Fruit fly (Drosophila melanogaster): ENCODE results near the gene Polr1C.

The Polr1C gene

dm6 chr2L:5004677-5005463 is 36.1 kb downstream of the Polr1C start (continued):
- peak; percentile 91 for TF ChIP-seq Sox14 (GFP tag; optimal IDR thresholded peaks at IDR 0.05)
- peak; percentile 81 for TF ChIP-seq fd59A (GFP tag; optimal IDR thresholded peaks at IDR 0.05)
- TF ChIP-seq CG10669 (GFP tag; optimal IDR thresholded peaks at IDR 0.05): peak; percentile 89
- peak; percentile 80 for TF ChIP-seq CG16779 (tag; optimal IDR thresholded peaks at IDR 0.05)
- peak; percentile 88 for TF ChIP-seq Eip75B (GFP tag; optimal IDR thresholded peaks at IDR 0.05)
- peak; percentile 88 for TF ChIP-seq CG15336 (GFP tag; IDR thresholded peaks at IDR 0.05)
- TF ChIP-seq Smox (GFP tag; optimal IDR thresholded peaks at IDR 0.05): peak; percentile 84
- peak; percentile 96 for TF ChIP-seq Eip78C (GFP tag)
- peak; percentile 89 for TF ChIP-seq lz (GFP tag; optimal IDR thresholded peaks at IDR 0.05)
- peak; percentile 82 for TF ChIP-seq spab (GFP tag; optimal IDR thresholded peaks at IDR 0.05)
- peak; percentile 91 for TF ChIP-seq Hr4 (GFP tag; optimal IDR thresholded peaks at IDR 0.05)
- TF ChIP-seq Blimp-1 (GFP tag; optimal IDR thresholded peaks at IDR 0.05): peak; percentile 47
- peak; percentile 56 for TF ChIP-seq fd85E (GFP tag; optimal IDR thresholded peaks at IDR 0.05)
- peak; percentile 91 for TF ChIP-seq Hr39 (GFP tag; optimal IDR thresholded peaks at IDR 0.05)
- TF ChIP-seq dsx (GFP tag; optimal IDR thresholded peaks at IDR 0.05; ENCODE audit: poor library complexity, severe bottlenecking): peak; percentile 88
- peak; percentile 87 for TF ChIP-seq net (GFP tag; optimal IDR thresholded peaks at IDR 0.05)
- TF ChIP-seq dac (GFP tag; optimal IDR thresholded peaks at IDR 0.05): peak; percentile 60
- TF ChIP-seq vri (GFP tag; optimal IDR thresholded peaks at IDR 0.05): peak; percentile 73
- TF ChIP-seq esn (GFP tag; optimal IDR thresholded peaks at IDR 0.05): peak; percentile 91
- peak; percentile 19 for TF ChIP-seq Hr38 (GFP tag; optimal IDR thresholded peaks at IDR 0.05)
- peak; percentile 76 for TF ChIP-seq CG11902 (GFP tag; optimal IDR thresholded peaks at IDR 0.05)

DNA sequence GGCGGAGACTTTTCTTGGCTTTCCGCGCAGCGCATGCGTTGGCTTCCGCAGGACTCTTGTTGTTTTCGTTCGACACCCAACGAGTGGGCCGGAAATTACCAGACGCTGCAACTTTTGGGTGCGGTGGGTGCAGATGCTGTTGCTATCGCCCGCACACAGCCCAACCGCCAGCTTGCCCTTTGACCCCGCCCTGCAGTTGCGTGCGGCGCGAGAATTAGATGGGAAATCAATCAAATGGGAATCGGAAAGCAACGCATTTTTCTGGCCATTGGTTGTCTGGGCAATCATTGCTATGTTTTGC is 36.6 kb downstream of the Polr1C start:
- TF ChIP-seq CG34406 (GFP tag; optimal IDR thresholded peaks at IDR 0.05) (no peak), acj6 (GFP tag; optimal IDR thresholded peaks at IDR 0.05) (no peak), vri (GFP tag; optimal IDR thresholded peaks at IDR 0.05) (no peak), Hr4 (GFP tag; optimal IDR thresholded peaks at IDR 0.05) (no peak), CG9139 (GFP tag; optimal IDR thresholded peaks at IDR 0.05) (no peak), CG31627 (GFP tag; optimal IDR thresholded peaks at IDR 0.05) (no peak), CG11902 (GFP tag; optimal IDR thresholded peaks at IDR 0.05) (no peak)

DNA sequence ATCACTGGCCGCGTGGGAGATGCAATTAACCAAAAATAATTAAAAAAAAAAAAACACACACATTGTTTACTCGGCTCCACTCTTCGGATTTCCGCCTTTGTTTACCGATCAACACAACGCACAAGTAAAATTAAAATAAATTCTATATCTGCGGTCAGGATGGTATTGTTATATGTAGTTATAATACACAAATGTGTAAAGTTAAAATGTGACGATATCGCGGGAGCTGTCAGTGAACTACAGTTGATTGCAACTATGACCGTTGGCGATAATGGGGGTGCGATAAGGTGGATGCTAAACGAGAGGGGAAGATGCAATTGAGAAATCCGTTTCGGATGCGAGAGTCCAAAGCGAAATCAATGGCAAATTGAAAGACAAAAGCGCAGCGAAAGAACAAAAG is 37.5 kb downstream of the Polr1C start:
- TF ChIP-seq Hr38 (GFP tag; optimal IDR thresholded peaks at IDR 0.05) (no peak), vri (GFP tag; optimal IDR thresholded peaks at IDR 0.05) (peak; percentile 10), CG15336 (GFP tag; IDR thresholded peaks at IDR 0.05) (no peak), Eip78C (GFP tag) (peak; percentile 70), svp (GFP tag) (peak; percentile 70), Eip75B (GFP tag; optimal IDR thresholded peaks at IDR 0.05) (no peak), CG8119 (GFP tag; IDR thresholded peaks at IDR 0.05) (no peak), spab (GFP tag; optimal IDR thresholded peaks at IDR 0.05) (no peak), CG4318 (GFP tag; optimal IDR thresholded peaks at IDR 0.05) (no peak), dsx (GFP tag; optimal IDR thresholded peaks at IDR 0.05; ENCODE audit: poor library complexity, severe bottlenecking) (no peak), CG10631 (GFP tag; optimal IDR thresholded peaks at IDR 0.05) (no peak), CG34406 (GFP tag; optimal IDR thresholded peaks at IDR 0.05) (no peak), fkh (GFP tag; optimal IDR thresholded peaks at IDR 0.05) (no peak), eg (GFP tag; IDR thresholded peaks at IDR 0.05) (no peak), CG6854 (GFP tag; optimal IDR thresholded peaks at IDR 0.05) (no peak), CG10669 (GFP tag; optimal IDR thresholded peaks at IDR 0.05) (no peak)

DNA sequence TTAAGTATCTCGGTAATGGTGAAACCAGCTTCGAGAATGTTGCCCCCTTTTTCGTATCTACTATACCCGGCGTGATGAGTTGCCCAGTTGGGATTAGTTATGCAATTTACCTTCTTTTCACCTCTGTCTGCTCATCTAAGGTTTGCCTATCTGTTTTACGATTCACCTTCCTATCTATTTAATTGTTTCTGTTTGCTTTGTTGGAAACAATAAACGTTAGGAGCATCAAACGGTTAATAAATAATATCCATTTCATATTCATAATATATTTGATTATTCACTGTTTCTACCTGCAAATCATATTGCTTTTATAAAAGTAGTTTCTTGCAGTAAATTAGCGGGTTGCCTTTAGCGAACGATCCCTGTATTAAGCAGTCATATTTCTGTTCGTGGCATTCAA is 38.5 kb downstream of the Polr1C start:
- TF ChIP-seq CG6854 (GFP tag; optimal IDR thresholded peaks at IDR 0.05) (no peak), esn (GFP tag; optimal IDR thresholded peaks at IDR 0.05) (peak; percentile 9), CG15336 (GFP tag; IDR thresholded peaks at IDR 0.05) (0 out of 2 replicates have a peak, but pooled peaks have one; percentile 15), eg (GFP tag; IDR thresholded peaks at IDR 0.05) (0 out of 3 replicates have a peak, but pooled peaks have one; percentile 11), CG11902 (GFP tag; optimal IDR thresholded peaks at IDR 0.05) (no peak), ss (GFP tag; optimal IDR thresholded peaks at IDR 0.05) (no peak), dac (GFP tag; optimal IDR thresholded peaks at IDR 0.05) (no peak), CG10631 (GFP tag; optimal IDR thresholded peaks at IDR 0.05) (no peak), vri (GFP tag; optimal IDR thresholded peaks at IDR 0.05) (peak; percentile 52), CG3032 (tag; optimal IDR thresholded peaks at IDR 0.05) (no peak), CG3919 (GFP tag; optimal IDR thresholded peaks at IDR 0.05) (peak; percentile 16), Eip78C (GFP tag) (peak; percentile 69), CG32006 (GFP tag; optimal IDR thresholded peaks at IDR 0.05) (peak; percentile 7), fkh (GFP tag; optimal IDR thresholded peaks at IDR 0.05) (peak; percentile 8), CG1621 (tag; optimal IDR thresholded peaks at IDR 0.05) (no peak), OdsH (GFP tag; optimal IDR thresholded peaks at IDR 0.05) (peak; percentile 9), CG6163 (GFP tag; IDR thresholded peaks at IDR 0.05) (peak; percentile 20; the same call in 1 of the 3 replicates), pdm3 (GFP tag; optimal IDR thresholded peaks at IDR 0.05) (peak; percentile 24)
